Worm (Caenorhabditis elegans) whole organism, L4 larva: Measurements from ENCODE around the gene fbxa-63.

Source experiments
- F49E8.2 ChIP-seq: sonication (generic microtip); optimal IDR thresholded peaks from 2 replicates; lab custom pipeline; 2016; ENCODE audit warnings: missing compliant biosample characterization, mild to moderate bottlenecking, missing genetic modification characterization, borderline replicate concordance
- Y5F2A.4 ChIP-seq: fragments of 200-800 bp; sonication (Bioruptor generic); optimal IDR thresholded peaks from 2 replicates; lab custom pipeline; 2018; ENCODE audit warnings: mild to moderate bottlenecking, missing genetic modification characterization, missing compliant biosample characterization
- Y75B8A.6 ChIP-seq: fragments of 200-800 bp; sonication (Bioruptor generic); IDR thresholded peaks from 2 replicates; pipeline ENCODE4 v1.3.6; 2022; ENCODE audit warnings: missing genetic modification reagents, missing genetic modification characterization, missing compliant biosample characterization
- attf-4 ChIP-seq: sonication (generic microtip); optimal IDR thresholded peaks from 3 replicates; lab custom pipeline; 2017; ENCODE audit warnings: missing biosample characterization, missing genetic modification characterization
- ceh-28 ChIP-seq: fragments of 150-350 bp; optimal IDR thresholded peaks from 2 replicates; lab custom pipeline; 2014; ENCODE audit warnings: missing biosample characterization, missing genetic modification reagents, missing genetic modification characterization
- ceh-44 ChIP-seq: fragments of 200-800 bp; sonication (Bioruptor generic); IDR thresholded peaks from 2 replicates; pipeline ENCODE4 v1.3.6; 2022; ENCODE audit warnings: missing genetic modification reagents, missing genetic modification characterization, missing compliant biosample characterization
- ces-1 ChIP-seq: fragments of 150-350 bp; sonication (generic microtip); optimal IDR thresholded peaks from 4 replicates; lab custom pipeline; 2014; ENCODE audit warnings: missing biosample characterization, missing genetic modification reagents, missing genetic modification characterization
- cey-2 ChIP-seq: sonication (generic microtip); optimal IDR thresholded peaks from 3 replicates; lab custom pipeline; 2017; ENCODE audit warnings: missing genetic modification characterization, mild to moderate bottlenecking, missing compliant biosample characterization, antibody characterized with exemption, borderline replicate concordance; ENCODE audit not compliant: insufficient read depth
- daf-16 ChIP-seq, 3 experiments: sonication (generic microtip); optimal IDR thresholded peaks; 2 replicates each; lab custom pipeline; 2016 to 2017; ENCODE audit warnings: missing genetic modification characterization in 3 of 3, missing genetic modification reagents in 3 of 3, mild to moderate bottlenecking in 2 of 3, missing compliant biosample characterization in 2 of 3, missing biosample characterization in 1 of 3, moderate library complexity in 1 of 3
- daf-8 ChIP-seq: fragments of 200-800 bp; sonication (Bioruptor generic); IDR thresholded peaks from 2 replicates; pipeline ENCODE4 v1.3.6; 2022; ENCODE audit warnings: missing genetic modification characterization, missing compliant biosample characterization
- dpl-1 ChIP-seq: fragments of 150-350 bp; optimal IDR thresholded peaks from 2 replicates; lab custom pipeline; 2014; ENCODE audit warnings: missing biosample characterization, missing genetic modification reagents, missing genetic modification characterization
- duxl-1 ChIP-seq: sonication (generic microtip); optimal IDR thresholded peaks from 2 replicates; lab custom pipeline; 2016; ENCODE audit warnings: mild to moderate bottlenecking, missing genetic modification characterization, moderate library complexity, missing compliant biosample characterization; ENCODE audit not compliant: poor library complexity
- fkh-10 ChIP-seq: fragments of 150-350 bp; optimal IDR thresholded peaks from 2 replicates; lab custom pipeline; 2014; ENCODE audit warnings: missing biosample characterization, missing genetic modification reagents, missing genetic modification characterization
- hlh-30 ChIP-seq: sonication (generic microtip); optimal IDR thresholded peaks from 2 replicates; lab custom pipeline; 2017; ENCODE audit warnings: antibody characterized with exemption, mild to moderate bottlenecking, missing genetic modification characterization, missing compliant biosample characterization; ENCODE audit not compliant: insufficient read depth
- hmg-1.1 ChIP-seq: fragments of 200-800 bp; sonication (Bioruptor generic); IDR thresholded peaks from 2 replicates; pipeline ENCODE4 v1.3.6; 2022; ENCODE audit warnings: missing genetic modification reagents, missing genetic modification characterization, missing compliant biosample characterization
- lin-15B ChIP-seq: fragments of 150-350 bp; sonication (generic microtip); optimal IDR thresholded peaks from 3 replicates; lab custom pipeline; 2014; ENCODE audit warnings: missing biosample characterization, missing genetic modification characterization
- lin-38 ChIP-seq: fragments of 200-800 bp; sonication (Bioruptor generic); IDR thresholded peaks from 2 replicates; pipeline ENCODE4 v1.3.6; 2022; ENCODE audit warnings: missing genetic modification reagents, missing genetic modification characterization, missing compliant biosample characterization
- lsy-2 ChIP-seq, 2 experiments: fragments of 150-350 bp in 1 of 2; sonication (generic microtip) in 1 of 2; optimal IDR thresholded peaks; 2 replicates each; lab custom pipeline; 2014 to 2017; ENCODE audit warnings: missing biosample characterization in 2 of 2, missing genetic modification characterization in 2 of 2
- mdl-1 ChIP-seq, 2 experiments: fragments of 150-350 bp in 1 of 2; sonication (generic microtip) in 1 of 2; optimal IDR thresholded peaks; 2 replicates each; lab custom pipeline; 2014 to 2017; ENCODE audit warnings: missing biosample characterization in 2 of 2, missing genetic modification characterization in 2 of 2
- mep-1 ChIP-seq: fragments of 150-350 bp; sonication (generic microtip); optimal IDR thresholded peaks from 3 replicates; lab custom pipeline; 2014; ENCODE audit warnings: missing biosample characterization, missing genetic modification characterization
- mes-2 ChIP-seq: sonication (generic microtip); optimal IDR thresholded peaks from 2 replicates; lab custom pipeline; 2016; ENCODE audit warnings: missing genotype, mild to moderate bottlenecking, missing genetic modification characterization, missing compliant biosample characterization; ENCODE audit not compliant: poor library complexity, severe bottlenecking
- mxl-3 ChIP-seq: fragments of 200-800 bp; sonication (Bioruptor generic); optimal IDR thresholded peaks from 2 replicates; lab custom pipeline; 2018; ENCODE audit warnings: mild to moderate bottlenecking, missing genetic modification characterization, missing compliant biosample characterization
- nhr-10 ChIP-seq: fragments of 150-350 bp; optimal IDR thresholded peaks from 2 replicates; lab custom pipeline; 2014; ENCODE audit warnings: missing biosample characterization, missing genetic modification characterization
- nhr-111 ChIP-seq: fragments of 200-800 bp; sonication (Bioruptor generic); optimal IDR thresholded peaks from 2 replicates; lab custom pipeline; 2018; ENCODE audit warnings: mild to moderate bottlenecking, missing genetic modification characterization, missing compliant biosample characterization
- nhr-28 ChIP-seq: fragments of 150-350 bp; optimal IDR thresholded peaks from 2 replicates; lab custom pipeline; 2014; ENCODE audit warnings: missing biosample characterization, missing genetic modification characterization
- nhr-48 ChIP-seq: sonication (generic microtip); optimal IDR thresholded peaks from 2 replicates; lab custom pipeline; 2016; ENCODE audit warnings: mild to moderate bottlenecking, missing genetic modification characterization, missing compliant biosample characterization
- nhr-77 ChIP-seq: fragments of 150-350 bp; optimal IDR thresholded peaks from 2 replicates; lab custom pipeline; 2014; ENCODE audit warnings: missing biosample characterization, missing genetic modification characterization
- set-16 ChIP-seq: fragments of 200-800 bp; sonication (Bioruptor generic); IDR thresholded peaks from 2 replicates; pipeline ENCODE4 v1.3.6; 2022; ENCODE audit warnings: missing genetic modification reagents, missing genetic modification characterization, missing compliant biosample characterization
- snpc-1.2 ChIP-seq: fragments of 200-800 bp; sonication (Bioruptor generic); IDR thresholded peaks from 2 replicates; pipeline ENCODE4 v1.3.6; 2022; ENCODE audit warnings: missing genetic modification reagents, missing genetic modification characterization, missing compliant biosample characterization
- snpc-4 ChIP-seq: fragments of 150-350 bp; optimal IDR thresholded peaks from 2 replicates; lab custom pipeline; 2014; ENCODE audit warnings: missing biosample characterization, missing genetic modification characterization
- spr-1 ChIP-seq: sonication (generic microtip); optimal IDR thresholded peaks from 2 replicates; lab custom pipeline; 2016; ENCODE audit warnings: mild to moderate bottlenecking, missing genetic modification characterization, missing compliant biosample characterization
- zfp-2 ChIP-seq: sonication (generic microtip); optimal IDR thresholded peaks from 2 replicates; lab custom pipeline; 2016; ENCODE audit warnings: mild to moderate bottlenecking, missing genetic modification characterization, missing compliant biosample characterization
- zfp-3 ChIP-seq: fragments of 200-800 bp; sonication (Bioruptor generic); conservative IDR thresholded peaks from 2 replicates; pipeline ENCODE4 v1.3.6; 2022; ENCODE audit warnings: missing genetic modification reagents, missing genetic modification characterization, missing compliant biosample characterization
- zip-11 ChIP-seq: fragments of 200-800 bp; sonication (Bioruptor generic); IDR thresholded peaks from 2 replicates; pipeline ENCODE4 v1.3.6; 2022; ENCODE audit warnings: missing genetic modification characterization, missing compliant biosample characterization
- ztf-11 ChIP-seq: fragments of 150-350 bp; optimal IDR thresholded peaks from 2 replicates; lab custom pipeline; 2014; ENCODE audit warnings: missing biosample characterization, missing genetic modification characterization
- ztf-7 ChIP-seq: fragments of 150-350 bp; optimal IDR thresholded peaks from 2 replicates; lab custom pipeline; 2014; ENCODE audit warnings: missing biosample characterization, missing genetic modification characterization

Gene fbxa-63

DNA sequence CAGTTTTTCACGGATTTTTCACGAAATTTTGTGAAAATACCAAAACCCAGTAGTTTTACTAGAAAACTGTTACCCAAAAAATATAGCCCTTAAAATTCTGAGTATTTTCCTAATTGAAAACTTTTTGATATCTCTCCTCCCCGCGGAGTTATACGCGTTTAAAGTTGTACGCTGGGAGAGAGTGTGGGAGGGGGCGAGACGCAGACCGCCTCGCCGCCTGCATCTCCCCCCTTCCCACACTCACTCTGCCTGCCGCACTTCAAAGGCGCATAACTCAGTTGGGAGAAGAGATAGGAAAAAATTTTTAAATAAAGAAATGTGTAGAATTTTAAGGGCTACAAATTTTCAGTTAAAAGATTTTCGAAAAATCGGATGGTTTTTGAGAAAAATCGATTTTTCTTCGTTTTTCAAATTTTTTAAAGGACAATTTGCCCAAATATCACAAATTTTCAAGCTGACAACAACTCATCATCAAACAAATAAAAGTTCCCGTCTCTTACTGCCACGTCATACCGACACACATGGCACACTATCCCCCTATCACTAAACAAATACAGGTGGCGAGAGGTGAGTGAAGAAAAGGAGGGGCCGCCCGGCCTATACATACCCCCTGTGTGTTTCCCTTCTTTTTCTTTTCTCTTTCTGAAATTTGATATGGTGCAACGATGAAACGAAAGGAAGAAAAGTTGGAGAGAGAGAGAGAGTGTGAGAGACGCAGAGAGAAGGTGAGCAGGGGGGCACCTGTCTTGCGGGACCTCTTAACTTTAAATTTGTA, 19.8 kb upstream of the fbxa-63 start (continued):
- no peak for TF ChIP-seq cey-2 (tag; lab: Kevin White, UChicago)
- TF ChIP-seq attf-4 (tag; lab: Kevin White, UChicago), result no peak
- no peak for TF ChIP-seq zfp-3 (GFP tag; lab: Robert Waterston, UW)
- TF ChIP-seq nhr-10 (tag; lab: Kevin White, UChicago), result no peak
- TF ChIP-seq lsy-2 (tag; optimal IDR thresholded peaks at IDR 0.05; lab: Kevin White, UChicago), result peak in 1 of 2 experiments; percentile 31
- no peak for TF ChIP-seq lin-15B (tag; lab: Kevin White, UChicago)
- TF ChIP-seq ztf-11 (tag; lab: Kevin White, UChicago), result no peak
- TF ChIP-seq nhr-77 (tag; lab: Kevin White, UChicago), result peak; percentile 41
- TF ChIP-seq daf-8 (GFP tag; lab: Robert Waterston, UW), result no peak
- no peak for TF ChIP-seq dpl-1
- TF ChIP-seq nhr-28 (tag; lab: Kevin White, UChicago), result peak; percentile 53
- TF ChIP-seq Y75B8A.6 (GFP tag; lab: Robert Waterston, UW), result no peak
- no peak for TF ChIP-seq snpc-4 (tag; lab: Kevin White, UChicago)
- no peak for TF ChIP-seq snpc-1.2
- TF ChIP-seq Y5F2A.4, result no peak
- peak; percentile 4 for TF ChIP-seq hlh-30 (tag; lab: Kevin White, UChicago)
- no peak for TF ChIP-seq spr-1 (tag; lab: Kevin White, UChicago)
- no peak for TF ChIP-seq daf-16 (GFP tag; optimal IDR thresholded peaks at IDR 0.05; lab: Kevin White, UChicago)
- TF ChIP-seq daf-16 (tag; optimal IDR thresholded peaks at IDR 0.05; lab: Kevin White, UChicago), result peak; percentile 50
- TF ChIP-seq F49E8.2 (tag; lab: Kevin White, UChicago), result no peak
- peak; percentile 69 for TF ChIP-seq mes-2
- TF ChIP-seq hmg-1.1, result no peak
- peak in 1 of 2 experiments; percentile 42 for TF ChIP-seq mdl-1 (tag; optimal IDR thresholded peaks at IDR 0.05; lab: Kevin White, UChicago)
- TF ChIP-seq mep-1 (tag; lab: Kevin White, UChicago), result peak; percentile 46
- TF ChIP-seq ceh-28 (tag; lab: Kevin White, UChicago), result no peak
- TF ChIP-seq nhr-48 (tag; lab: Kevin White, UChicago), result no peak
- no peak for TF ChIP-seq lin-38
- TF ChIP-seq ztf-7 (tag; lab: Kevin White, UChicago), result no peak
- peak; percentile 48 for TF ChIP-seq mxl-3 (GFP tag; lab: Kevin White, UChicago)
- TF ChIP-seq ces-1, result no peak
- no peak for TF ChIP-seq nhr-111
- no peak for TF ChIP-seq fkh-10 (GFP tag; lab: Kevin White, UChicago)
- TF ChIP-seq zfp-2 (tag; lab: Kevin White, UChicago), result no peak
- no peak for TF ChIP-seq ceh-44 (GFP tag; lab: Robert Waterston, UW)

- TF ChIP-seq set-16 (peak; percentile 49; the same call in 1 of the 2 replicates), zip-11 (GFP tag; lab: Robert Waterston, UW) (no peak)
Observed at ce11 chrIII:1225116-1225515, 18.2 kb upstream of the fbxa-63 start.

DNA sequence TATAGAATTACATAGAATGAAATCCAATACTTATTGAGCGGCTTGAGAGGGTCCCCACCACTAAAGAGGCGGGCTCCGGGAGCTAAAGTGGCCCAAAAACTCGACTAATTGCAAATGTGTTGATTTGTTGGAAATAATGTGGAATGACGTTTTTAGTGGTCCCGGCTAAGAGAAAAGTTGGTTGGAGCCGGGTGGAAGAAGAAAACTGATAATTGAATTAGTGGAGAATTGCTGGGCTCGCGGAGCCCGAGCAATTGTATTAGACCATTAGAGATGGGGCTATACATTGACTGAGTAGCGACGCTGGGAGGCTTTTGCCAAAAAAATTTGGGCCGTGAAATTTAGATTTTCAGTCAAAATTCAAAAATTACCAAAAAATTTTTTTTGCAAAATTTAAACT, 17.7 kb upstream of the fbxa-63 start:
- TF ChIP-seq duxl-1 (tag; lab: Kevin White, UChicago) (no peak), cey-2 (tag; lab: Kevin White, UChicago) (no peak), mxl-3 (GFP tag; lab: Kevin White, UChicago) (no peak)
